Worm (Caenorhabditis elegans) whole organism, L4 larva: ENCODE measurements around the gene mrps-5.
A peak's percentile ranks its signal among the peaks of the same experiment; 100 is the strongest.

ENCODE experiments used
- F49E8.2 ChIP-seq: sonication (generic microtip); optimal IDR thresholded peaks from 2 replicates; lab custom pipeline; 2016; ENCODE audit warnings: missing compliant biosample characterization, mild to moderate bottlenecking, missing genetic modification characterization, borderline replicate concordance
- R02D3.7 ChIP-seq: fragments of 150-350 bp; sonication (generic microtip); optimal IDR thresholded peaks from 3 replicates; lab custom pipeline; 2014; ENCODE audit warnings: missing biosample characterization, missing genetic modification characterization
- T26A8.4 ChIP-seq: fragments of 200-800 bp; sonication (Bioruptor generic); IDR thresholded peaks from 2 replicates; pipeline ENCODE4 v1.3.6; 2022; ENCODE audit warnings: missing genetic modification characterization, missing compliant biosample characterization
- ZK337.2 ChIP-seq: fragments of 200-800 bp; sonication (Bioruptor generic); IDR thresholded peaks from 2 replicates; pipeline ENCODE4 v1.3.6; 2022; ENCODE audit warnings: missing genetic modification reagents, missing genetic modification characterization, missing compliant biosample characterization
- ZK546.5 ChIP-seq, 2 experiments: sonication (generic microtip); optimal IDR thresholded peaks; 2 replicates each; lab custom pipeline; 2017; ENCODE audit warnings: missing biosample characterization in 2 of 2, missing genetic modification characterization in 2 of 2
- aha-1 ChIP-seq: fragments of 150-350 bp; peaks from one replicate; lab custom pipeline; 2014; ENCODE audit warnings: missing biosample characterization, missing genetic modification characterization
- ama-1 ChIP-seq: fragments of 150-350 bp; optimal IDR thresholded peaks from 2 replicates; lab custom pipeline; 2014; ENCODE audit warnings: inconsistent platforms, mixed read lengths
- attf-4 ChIP-seq: sonication (generic microtip); optimal IDR thresholded peaks from 3 replicates; lab custom pipeline; 2017; ENCODE audit warnings: missing biosample characterization, missing genetic modification characterization
- ceh-28 ChIP-seq: fragments of 150-350 bp; optimal IDR thresholded peaks from 2 replicates; lab custom pipeline; 2014; ENCODE audit warnings: missing biosample characterization, missing genetic modification reagents, missing genetic modification characterization
- ceh-44 ChIP-seq: fragments of 200-800 bp; sonication (Bioruptor generic); IDR thresholded peaks from 2 replicates; pipeline ENCODE4 v1.3.6; 2022; ENCODE audit warnings: missing genetic modification reagents, missing genetic modification characterization, missing compliant biosample characterization
- ceh-62 ChIP-seq: sonication (generic microtip); optimal IDR thresholded peaks from 2 replicates; lab custom pipeline; 2017; ENCODE audit warnings: missing biosample characterization, missing genetic modification characterization
- cey-2 ChIP-seq: sonication (generic microtip); optimal IDR thresholded peaks from 3 replicates; lab custom pipeline; 2017; ENCODE audit warnings: missing genetic modification characterization, mild to moderate bottlenecking, missing compliant biosample characterization, antibody characterized with exemption, borderline replicate concordance; ENCODE audit not compliant: insufficient read depth
- daf-12 ChIP-seq: fragments of 150-350 bp; optimal IDR thresholded peaks from 2 replicates; lab custom pipeline; 2014; ENCODE audit warnings: missing biosample characterization, missing genetic modification reagents, missing genetic modification characterization
- daf-19 ChIP-seq: fragments of 200-800 bp; sonication (Bioruptor generic); conservative IDR thresholded peaks from 2 replicates; pipeline ENCODE4 v1.3.6; 2022; ENCODE audit warnings: missing genetic modification characterization, missing compliant biosample characterization
- dmd-9 ChIP-seq: fragments of 200-800 bp; sonication (Bioruptor generic); IDR thresholded peaks from 2 replicates; pipeline ENCODE4 v1.3.6; 2022; ENCODE audit warnings: missing genetic modification reagents, missing genetic modification characterization, missing compliant biosample characterization
- dve-1 ChIP-seq: sonication (generic microtip); optimal IDR thresholded peaks from 2 replicates; lab custom pipeline; 2017; ENCODE audit warnings: antibody characterized with exemption, mild to moderate bottlenecking, missing genetic modification characterization, missing compliant biosample characterization; ENCODE audit not compliant: insufficient read depth
- egl-27 ChIP-seq: sonication (generic microtip); optimal IDR thresholded peaks from 3 replicates; lab custom pipeline; 2017; ENCODE audit warnings: missing biosample characterization, missing genetic modification reagents, missing genetic modification characterization
- egl-43 ChIP-seq: fragments of 200-800 bp; sonication (Bioruptor generic); IDR thresholded peaks from 2 replicates; pipeline ENCODE4 v1.3.6; 2022; ENCODE audit warnings: missing genetic modification reagents, missing genetic modification characterization, missing compliant biosample characterization
- gei-8 ChIP-seq: fragments of 200-800 bp; sonication (Bioruptor generic); optimal IDR thresholded peaks from 2 replicates; lab custom pipeline; 2018; ENCODE audit warnings: mild to moderate bottlenecking, missing genetic modification characterization, missing compliant biosample characterization
- hif-1 ChIP-seq, 2 experiments: sonication (generic microtip); optimal IDR thresholded peaks; 2 replicates each; lab custom pipeline; 2016 to 2017; ENCODE audit warnings: missing compliant biosample characterization in 2 of 2, missing genetic modification characterization in 2 of 2, missing genetic modification reagents in 2 of 2, missing genotype in 2 of 2, mild to moderate bottlenecking in 1 of 2
- lim-7 ChIP-seq: fragments of 200-800 bp; sonication (Bioruptor generic); IDR thresholded peaks from 2 replicates; pipeline ENCODE4 v1.3.6; 2022; ENCODE audit warnings: missing genetic modification characterization, missing compliant biosample characterization
- lin-39 ChIP-seq: fragments of 150-350 bp; optimal IDR thresholded peaks from 2 replicates; lab custom pipeline; 2014; ENCODE audit warnings: missing biosample characterization, missing genetic modification reagents, missing genetic modification characterization
- lir-3 ChIP-seq: sonication (generic microtip); optimal IDR thresholded peaks from 2 replicates; lab custom pipeline; 2016; ENCODE audit warnings: mild to moderate bottlenecking, missing genetic modification characterization, missing compliant biosample characterization
- lsy-2 ChIP-seq, 2 experiments: fragments of 150-350 bp in 1 of 2; sonication (generic microtip) in 1 of 2; optimal IDR thresholded peaks; 2 replicates each; lab custom pipeline; 2014 to 2017; ENCODE audit warnings: missing biosample characterization in 2 of 2, missing genetic modification characterization in 2 of 2
- madf-5 ChIP-seq, 2 experiments: fragments of 200-800 bp; sonication (Bioruptor generic); IDR thresholded peaks; 2 replicates each; pipeline ENCODE4 v1.3.6; 2022; ENCODE audit warnings: missing compliant biosample characterization in 2 of 2, missing genetic modification characterization in 2 of 2
- mdl-1 ChIP-seq, 2 experiments: fragments of 150-350 bp in 1 of 2; sonication (generic microtip) in 1 of 2; optimal IDR thresholded peaks; 2 replicates each; lab custom pipeline; 2014 to 2017; ENCODE audit warnings: missing biosample characterization in 2 of 2, missing genetic modification characterization in 2 of 2
- mep-1 ChIP-seq: fragments of 150-350 bp; sonication (generic microtip); optimal IDR thresholded peaks from 3 replicates; lab custom pipeline; 2014; ENCODE audit warnings: missing biosample characterization, missing genetic modification characterization
- mes-2 ChIP-seq: sonication (generic microtip); optimal IDR thresholded peaks from 2 replicates; lab custom pipeline; 2016; ENCODE audit warnings: missing genotype, mild to moderate bottlenecking, missing genetic modification characterization, missing compliant biosample characterization; ENCODE audit not compliant: poor library complexity, severe bottlenecking
- mxl-3 ChIP-seq: fragments of 200-800 bp; sonication (Bioruptor generic); optimal IDR thresholded peaks from 2 replicates; lab custom pipeline; 2018; ENCODE audit warnings: mild to moderate bottlenecking, missing genetic modification characterization, missing compliant biosample characterization
- nhr-11 ChIP-seq: fragments of 150-350 bp; optimal IDR thresholded peaks from 2 replicates; lab custom pipeline; 2014; ENCODE audit warnings: missing biosample characterization, missing genetic modification characterization
- nhr-111 ChIP-seq: fragments of 200-800 bp; sonication (Bioruptor generic); optimal IDR thresholded peaks from 2 replicates; lab custom pipeline; 2018; ENCODE audit warnings: mild to moderate bottlenecking, missing genetic modification characterization, missing compliant biosample characterization
- nhr-28 ChIP-seq: fragments of 150-350 bp; optimal IDR thresholded peaks from 2 replicates; lab custom pipeline; 2014; ENCODE audit warnings: missing biosample characterization, missing genetic modification characterization
- nhr-6 ChIP-seq: fragments of 150-350 bp; optimal IDR thresholded peaks from 2 replicates; lab custom pipeline; 2014; ENCODE audit warnings: missing biosample characterization, missing genetic modification characterization
- pha-4 ChIP-seq, 2 experiments: fragments of 150-350 bp in 1 of 2; fragments of 200-800 bp in 1 of 2; sonication (Bioruptor generic) in 1 of 2; IDR thresholded peaks in 1 of 2; optimal IDR thresholded peaks in 1 of 2; 2 replicates each; pipeline versions ENCODE4 v1.3.6 to Lab custom; 2014 to 2022; ENCODE audit warnings: missing genetic modification characterization in 2 of 2, missing genetic modification reagents in 2 of 2, missing biosample characterization in 1 of 2, missing compliant biosample characterization in 1 of 2
- php-3 ChIP-seq: fragments of 200-800 bp; sonication (Bioruptor generic); IDR thresholded peaks from 2 replicates; pipeline ENCODE4 v1.3.6; 2022; ENCODE audit warnings: missing genetic modification reagents, missing genetic modification characterization, missing compliant biosample characterization
- pqm-1 ChIP-seq: sonication (generic microtip); optimal IDR thresholded peaks from 2 replicates; lab custom pipeline; 2017; ENCODE audit warnings: missing biosample characterization, missing genetic modification characterization
- saeg-2 ChIP-seq: fragments of 200-800 bp; sonication (Bioruptor generic); IDR thresholded peaks from 2 replicates; pipeline ENCODE4 v1.3.6; 2022; ENCODE audit warnings: missing genetic modification reagents, missing genetic modification characterization, missing compliant biosample characterization
- skn-1 ChIP-seq: fragments of 150-350 bp; optimal IDR thresholded peaks from 2 replicates; lab custom pipeline; 2014; ENCODE audit warnings: missing biosample characterization, missing genetic modification characterization
- snpc-1.2 ChIP-seq: fragments of 200-800 bp; sonication (Bioruptor generic); IDR thresholded peaks from 2 replicates; pipeline ENCODE4 v1.3.6; 2022; ENCODE audit warnings: missing genetic modification reagents, missing genetic modification characterization, missing compliant biosample characterization
- spr-3 ChIP-seq: fragments of 200-800 bp; sonication (Bioruptor generic); optimal IDR thresholded peaks from 2 replicates; lab custom pipeline; 2018; ENCODE audit warnings: mild to moderate bottlenecking, missing genetic modification characterization, missing compliant biosample characterization
- tag-97 ChIP-seq: fragments of 200-800 bp; sonication (Bioruptor generic); IDR thresholded peaks from 2 replicates; pipeline ENCODE4 v1.3.6; 2022; ENCODE audit warnings: missing genetic modification characterization, missing compliant biosample characterization
- tra-1 ChIP-seq: fragments of 200-800 bp; sonication (Bioruptor generic); IDR thresholded peaks from 2 replicates; pipeline ENCODE4 v1.3.6; 2022; ENCODE audit warnings: missing genetic modification reagents, missing genetic modification characterization, missing compliant biosample characterization
- unc-130 ChIP-seq: sonication (generic microtip); optimal IDR thresholded peaks from 2 replicates; lab custom pipeline; 2016; ENCODE audit warnings: missing genetic modification reagents, missing genetic modification characterization, missing compliant biosample characterization
- unc-62 ChIP-seq, 3 experiments: fragments of 150-350 bp in 1 of 3; sonication (generic microtip); optimal IDR thresholded peaks in 2 of 3; peaks in 1 of 3; 1 replicate in 1 of 3; 2 replicates in 2 of 3; lab custom pipeline; 2014 to 2017; ENCODE audit warnings: missing biosample characterization in 3 of 3, missing genetic modification characterization in 3 of 3, missing genetic modification reagents in 3 of 3, missing genotype in 1 of 3
- vab-7 ChIP-seq: fragments of 200-800 bp; sonication (Bioruptor generic); IDR thresholded peaks from 2 replicates; pipeline ENCODE4 v1.3.6; 2022; ENCODE audit warnings: missing genetic modification reagents, missing genetic modification characterization, missing compliant biosample characterization
- ztf-11 ChIP-seq: fragments of 150-350 bp; optimal IDR thresholded peaks from 2 replicates; lab custom pipeline; 2014; ENCODE audit warnings: missing biosample characterization, missing genetic modification characterization

Gene mrps-5

DNA sequence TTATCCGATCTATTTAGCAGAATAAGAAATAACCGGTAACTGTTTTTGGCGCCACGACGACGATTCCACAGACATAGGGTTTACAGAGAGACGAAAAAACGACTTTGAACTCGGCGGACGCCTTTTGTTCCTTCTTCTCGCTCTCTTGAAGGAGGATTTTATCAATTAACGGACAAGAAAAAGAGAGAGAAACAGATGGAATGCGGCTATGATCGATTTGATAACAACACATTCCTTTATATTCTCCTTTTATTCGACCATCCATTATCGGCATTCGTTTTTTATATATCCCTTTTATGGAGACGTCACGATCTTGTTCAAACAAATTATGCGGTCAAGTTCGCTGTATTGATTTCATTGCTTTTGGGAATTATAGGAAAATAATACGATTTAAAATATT, 14.5 kb upstream of the mrps-5 start (continued):
- no peak for TF ChIP-seq nhr-11
- no peak for TF ChIP-seq F49E8.2
- no peak for TF ChIP-seq egl-27
- TF ChIP-seq pha-4 (GFP tag; IDR thresholded peaks at IDR 0.05; lab: Robert Waterston, UW) = no peak
- TF ChIP-seq pha-4 (tag; optimal IDR thresholded peaks at IDR 0.05; lab: Kevin White, UChicago) = no peak
- TF ChIP-seq ceh-28 (tag; lab: Kevin White, UChicago) = no peak
- TF ChIP-seq mep-1 (tag; lab: Kevin White, UChicago) = peak; percentile 14
- TF ChIP-seq lir-3 (tag; lab: Kevin White, UChicago) = no peak
- TF ChIP-seq spr-3 (GFP tag; lab: Kevin White, UChicago) = no peak
- no peak for TF ChIP-seq nhr-111 (GFP tag; lab: Kevin White, UChicago)
- TF ChIP-seq tag-97 (GFP tag; lab: Robert Waterston, UW) = no peak
- TF ChIP-seq gei-8 (GFP tag; lab: Kevin White, UChicago) = no peak

- TF ChIP-seq aha-1 (tag; lab: Kevin White, UChicago) (peak; percentile 68), spr-3 (GFP tag; lab: Kevin White, UChicago) (peak; percentile 18), ama-1 (lab: Kevin White, UChicago) (peak; percentile 71), unc-62 (GFP tag; optimal IDR thresholded peaks at IDR 0.05 in 1 of 2; lab: Kevin White, UChicago) (peak in 1 of 2 experiments; percentile 39), unc-62 (tag; optimal IDR thresholded peaks at IDR 0.05; lab: Kevin White, UChicago) (no peak), egl-27 (no peak), attf-4 (tag; lab: Kevin White, UChicago) (no peak), egl-43 (GFP tag; lab: Robert Waterston, UW) (0 out of 2 replicates have a peak, but pooled peaks have one; percentile 26), nhr-6 (tag; lab: Kevin White, UChicago) (peak; percentile 29), lim-7 (0 out of 2 replicates have a peak, but pooled peaks have one; percentile 20), ceh-62 (no peak), ZK546.5 (tag; optimal IDR thresholded peaks at IDR 0.05; lab: Kevin White, UChicago) (no peak), lsy-2 (tag; optimal IDR thresholded peaks at IDR 0.05; lab: Kevin White, UChicago) (no peak), ceh-44 (GFP tag; lab: Robert Waterston, UW) (no peak), hif-1 (tag; optimal IDR thresholded peaks at IDR 0.05; lab: Kevin White, UChicago) (no peak), pha-4 (GFP tag; IDR thresholded peaks at IDR 0.05; lab: Robert Waterston, UW) (no peak), pha-4 (tag; optimal IDR thresholded peaks at IDR 0.05; lab: Kevin White, UChicago) (no peak)
Measured at ce11 chrV:12549604-12550003, 13.7 kb upstream of the mrps-5 start.

- TF ChIP-seq php-3 (GFP tag; lab: Robert Waterston, UW) (0 out of 2 replicates have a peak, but pooled peaks have one; percentile 31), saeg-2 (GFP tag; lab: Robert Waterston, UW) (no peak), egl-43 (GFP tag; lab: Robert Waterston, UW) (no peak), nhr-28 (tag; lab: Kevin White, UChicago) (peak; percentile 30), vab-7 (GFP tag; lab: Robert Waterston, UW) (no peak), pqm-1 (tag; lab: Kevin White, UChicago) (no peak), snpc-1.2 (GFP tag; lab: Robert Waterston, UW) (no peak), mxl-3 (peak; percentile 28), daf-19 (GFP tag; lab: Robert Waterston, UW) (no peak), madf-5 (GFP tag; IDR thresholded peaks at IDR 0.05; lab: Robert Waterston, UW) (no peak), dmd-9 (GFP tag; lab: Robert Waterston, UW) (no peak), ama-1 (lab: Kevin White, UChicago) (peak; percentile 93), hif-1 (tag; optimal IDR thresholded peaks at IDR 0.05; lab: Kevin White, UChicago) (no peak), mes-2 (tag; lab: Kevin White, UChicago) (no peak), F49E8.2 (no peak), unc-130 (GFP tag; lab: Kevin White, UChicago) (no peak), tra-1 (GFP tag; lab: Robert Waterston, UW) (no peak), ZK337.2 (GFP tag; lab: Robert Waterston, UW) (no peak), ztf-11 (no peak), daf-12 (tag; lab: Kevin White, UChicago) (no peak), mdl-1 (tag; optimal IDR thresholded peaks at IDR 0.05; lab: Kevin White, UChicago) (peak; percentile 18 to 58), cey-2 (tag; lab: Kevin White, UChicago) (no peak), R02D3.7 (tag; lab: Kevin White, UChicago) (no peak), lin-39 (tag; lab: Kevin White, UChicago) (no peak), skn-1 (no peak), T26A8.4 (no peak), dve-1 (no peak)
Measured at ce11 chrV:12550036-12550626, 13.2 kb upstream of the mrps-5 start, which contains the start of gene F45D3.3. Gene F45D3.3 (minus strand): TSS chrV:12550385.
